Fruit fly (Drosophila melanogaster) whole organism, embryonic: ENCODE results near the gene CG32373.

Source experiments
- Atf6 ChIP-seq: fragments of 200-800 bp; sonication (Bioruptor generic); IDR thresholded peaks from 2 replicates; pipeline ENCODE4 v1.3.6; 2022; ENCODE audit warnings: missing biosample characterization, missing genetic modification characterization
- Bgb ChIP-seq: fragments of 200-800 bp; sonication (Bioruptor generic); IDR thresholded peaks from 2 replicates; pipeline ENCODE4 v1.3.6; 2022; ENCODE audit warnings: missing biosample characterization, missing genetic modification characterization; ENCODE audit not compliant: partially characterized antibody
- Bteb2 ChIP-seq: fragments of 200-800 bp; sonication (Bioruptor generic); optimal IDR thresholded peaks from 2 replicates; lab custom pipeline; 2016; ENCODE audit warnings: missing biosample characterization, missing genetic modification characterization
- CG10654 ChIP-seq: fragments of 200-800 bp; sonication (Bioruptor generic); optimal IDR thresholded peaks from 2 replicates; lab custom pipeline; 2016; ENCODE audit warnings: missing biosample characterization, missing genetic modification characterization
- CG1233 ChIP-seq: fragments of 200-800 bp; sonication (Bioruptor generic); optimal IDR thresholded peaks from 4 replicates; lab custom pipeline; 2018; ENCODE audit warnings: missing biosample characterization, mild to moderate bottlenecking, missing genetic modification characterization
- CG12659 ChIP-seq: fragments of 200-800 bp; sonication (Bioruptor generic); optimal IDR thresholded peaks from 3 replicates; lab custom pipeline; 2017; ENCODE audit warnings: mild to moderate bottlenecking, missing biosample characterization, missing genetic modification reagents, missing genetic modification characterization
- CG12744 ChIP-seq: fragments of 200-800 bp; sonication (Bioruptor generic); optimal IDR thresholded peaks from 2 replicates; lab custom pipeline; 2016; ENCODE audit warnings: missing biosample characterization, missing genetic modification characterization
- CG12942 ChIP-seq: fragments of 200-800 bp; sonication (Bioruptor generic); optimal IDR thresholded peaks from 3 replicates; lab custom pipeline; 2016; ENCODE audit warnings: missing biosample characterization, missing genetic modification characterization
- CG13894 ChIP-seq: fragments of 200-800 bp; sonication (Bioruptor generic); optimal IDR thresholded peaks from 3 replicates; lab custom pipeline; 2018; ENCODE audit warnings: missing biosample characterization, mild to moderate bottlenecking, missing genetic modification characterization, moderate library complexity
- CG17802 ChIP-seq: fragments of 200-800 bp; sonication (Bioruptor generic); optimal IDR thresholded peaks from 2 replicates; lab custom pipeline; 2018; ENCODE audit warnings: missing biosample characterization, mild to moderate bottlenecking, missing genetic modification characterization, moderate library complexity
- CG18764 ChIP-seq: fragments of 200-800 bp; sonication (Bioruptor generic); optimal IDR thresholded peaks from 3 replicates; lab custom pipeline; 2016; ENCODE audit warnings: missing biosample characterization, missing genetic modification characterization
- CG2116 ChIP-seq: fragments of 200-800 bp; sonication (Bioruptor generic); optimal IDR thresholded peaks from 3 replicates; lab custom pipeline; 2018; ENCODE audit warnings: missing biosample characterization, mild to moderate bottlenecking, missing genetic modification characterization
- CG2199 ChIP-seq: fragments of 200-800 bp; sonication (Bioruptor generic); IDR thresholded peaks from 3 replicates; pipeline ENCODE4 v1.3.6; 2022; ENCODE audit warnings: missing biosample characterization, missing genetic modification characterization
- CG31365 ChIP-seq: fragments of 200-800 bp; sonication (Bioruptor generic); optimal IDR thresholded peaks from 2 replicates; lab custom pipeline; 2018; ENCODE audit warnings: missing biosample characterization, mild to moderate bottlenecking, missing genetic modification characterization
- CG3281 ChIP-seq: fragments of 200-800 bp; sonication (Bioruptor generic); optimal IDR thresholded peaks from 3 replicates; lab custom pipeline; 2017; ENCODE audit warnings: missing biosample characterization, mild to moderate bottlenecking, missing genetic modification characterization
- CG34376 ChIP-seq: fragments of 200-800 bp; sonication (Bioruptor generic); optimal IDR thresholded peaks from 2 replicates; lab custom pipeline; 2018; ENCODE audit warnings: missing biosample characterization, mild to moderate bottlenecking, missing genetic modification characterization
- CG3838 ChIP-seq: fragments of 200-800 bp; sonication (Bioruptor generic); optimal IDR thresholded peaks from 3 replicates; lab custom pipeline; 2016; ENCODE audit warnings: missing biosample characterization, missing genetic modification characterization
- CG4360 ChIP-seq: fragments of 200-800 bp; sonication (Bioruptor generic); IDR thresholded peaks from 2 replicates; pipeline ENCODE4 v1.3.6; 2022; ENCODE audit warnings: missing biosample characterization, missing genetic modification characterization
- CG7987 ChIP-seq: fragments of 200-800 bp; sonication (Bioruptor generic); optimal IDR thresholded peaks from 2 replicates; lab custom pipeline; 2018; ENCODE audit warnings: missing biosample characterization, mild to moderate bottlenecking, missing genetic modification characterization, moderate library complexity
- CG8478 ChIP-seq: fragments of >200 bp; optimal IDR thresholded peaks from 2 replicates; lab custom pipeline; 2018
- CG8944 ChIP-seq: fragments of 200-800 bp; sonication (Bioruptor generic); optimal IDR thresholded peaks from 3 replicates; lab custom pipeline; 2016; ENCODE audit warnings: missing biosample characterization, missing genetic modification characterization
- CG9727 ChIP-seq: fragments of 200-800 bp; sonication (Bioruptor generic); optimal IDR thresholded peaks from 3 replicates; lab custom pipeline; 2017; ENCODE audit warnings: missing biosample characterization, mild to moderate bottlenecking, missing genetic modification characterization
- CG9797 ChIP-seq: fragments of 200-800 bp; sonication (Bioruptor generic); optimal IDR thresholded peaks from 3 replicates; lab custom pipeline; 2018; ENCODE audit warnings: missing biosample characterization, mild to moderate bottlenecking, missing genetic modification characterization
- D ChIP-seq, 2 experiments: fragments of 200-800 bp in 1 of 2; fragments of >200 bp in 1 of 2; sonication (Bioruptor generic) in 1 of 2; optimal IDR thresholded peaks; 2 replicates in 1 of 2; 3 replicates in 1 of 2; lab custom pipeline; 2017; ENCODE audit warnings: mild to moderate bottlenecking in 1 of 2, missing biosample characterization in 1 of 2, missing genetic modification characterization in 1 of 2, missing genetic modification reagents in 1 of 2
- Deaf1 ChIP-seq: fragments of 200-800 bp; optimal IDR thresholded peaks from 3 replicates; lab custom pipeline; 2019; ENCODE audit warnings: missing biosample characterization, mild to moderate bottlenecking, missing genetic modification characterization, moderate library complexity
- Ets97D ChIP-seq: fragments of 200-800 bp; sonication (Bioruptor generic); optimal IDR thresholded peaks from 3 replicates; lab custom pipeline; 2016; ENCODE audit warnings: missing biosample characterization, missing genetic modification characterization
- Fer2 ChIP-seq: fragments of 200-800 bp; sonication (Bioruptor generic); optimal IDR thresholded peaks from 2 replicates; lab custom pipeline; 2018; ENCODE audit warnings: missing biosample characterization, mild to moderate bottlenecking, missing genetic modification characterization, moderate library complexity
- Gug ChIP-seq: fragments of 200-800 bp; sonication (Bioruptor generic); IDR thresholded peaks from 4 replicates; pipeline ENCODE4 v1.3.6; 2022; ENCODE audit warnings: missing biosample characterization, missing genetic modification characterization
- HLH4C ChIP-seq: fragments of 200-800 bp; sonication (Bioruptor generic); IDR thresholded peaks from 3 replicates; pipeline ENCODE4 v1.3.6; 2022; ENCODE audit warnings: missing biosample characterization, missing genetic modification characterization; ENCODE audit not compliant: partially characterized antibody
- Hr39 ChIP-seq: fragments of >200 bp; optimal IDR thresholded peaks from 2 replicates; lab custom pipeline; 2017
- Jarid2 ChIP-seq: fragments of 200-800 bp; sonication (Bioruptor generic); optimal IDR thresholded peaks from 3 replicates; lab custom pipeline; 2017; ENCODE audit warnings: mild to moderate bottlenecking, missing biosample characterization, missing genetic modification reagents, missing genetic modification characterization
- MBD-R2 ChIP-seq: fragments of 200-800 bp; sonication (Bioruptor generic); IDR thresholded peaks from 2 replicates; pipeline ENCODE4 v1.3.6; 2022; ENCODE audit warnings: missing biosample characterization, missing genetic modification characterization
- MESR4 ChIP-seq: fragments of 200-800 bp; sonication (Bioruptor generic); optimal IDR thresholded peaks from 2 replicates; lab custom pipeline; 2018; ENCODE audit warnings: missing biosample characterization, mild to moderate bottlenecking, missing genetic modification characterization, moderate library complexity
- Mrtf ChIP-seq: fragments of 200-800 bp; sonication (Bioruptor generic); IDR thresholded peaks from 3 replicates; pipeline ENCODE4 v1.3.6; 2022; ENCODE audit warnings: missing biosample characterization, missing genetic modification characterization
- Oaz ChIP-seq: fragments of 200-800 bp; sonication (Bioruptor generic); IDR thresholded peaks from 2 replicates; pipeline ENCODE4 v1.3.6; 2022; ENCODE audit warnings: missing biosample characterization, missing genetic modification characterization
- Ptx1 ChIP-seq: fragments of 200-800 bp; sonication (Bioruptor generic); IDR thresholded peaks from 2 replicates; pipeline ENCODE4 v1.3.6; 2022; ENCODE audit warnings: missing biosample characterization, missing genetic modification characterization
- Sin3A ChIP-seq: fragments of >200 bp; optimal IDR thresholded peaks from 2 replicates; lab custom pipeline; 2018
- chinmo ChIP-seq: fragments of 200-800 bp; sonication (Bioruptor generic); IDR thresholded peaks from 4 replicates; pipeline ENCODE4 v1.3.6; 2022; ENCODE audit warnings: missing biosample characterization, missing genetic modification characterization; ENCODE audit not compliant: partially characterized antibody
- dan ChIP-seq: fragments of 200-800 bp; sonication (Bioruptor generic); IDR thresholded peaks from 2 replicates; pipeline ENCODE4 v1.3.6; 2022; ENCODE audit warnings: missing biosample characterization, missing genetic modification characterization
- ewg ChIP-seq: fragments of 200-800 bp; sonication (Bioruptor generic); optimal IDR thresholded peaks from 3 replicates; lab custom pipeline; 2017; ENCODE audit warnings: mild to moderate bottlenecking, missing biosample characterization, missing genetic modification reagents, missing genetic modification characterization
- gce ChIP-seq: fragments of 200-800 bp; sonication (Bioruptor generic); IDR thresholded peaks from 3 replicates; pipeline ENCODE4 v1.3.6; 2022; ENCODE audit warnings: missing biosample characterization, missing genetic modification characterization
- insv ChIP-seq, 2 experiments: fragments of 200-800 bp; sonication (Bioruptor generic); optimal IDR thresholded peaks; 3 replicates each; lab custom pipeline; 2016 to 2018; ENCODE audit warnings: missing biosample characterization in 2 of 2, missing genetic modification characterization in 2 of 2
- kah ChIP-seq: fragments of 200-800 bp; sonication (Bioruptor generic); optimal IDR thresholded peaks from 2 replicates; lab custom pipeline; 2018; ENCODE audit warnings: missing biosample characterization, mild to moderate bottlenecking, missing genetic modification characterization
- pzg ChIP-seq: fragments of 200-800 bp; sonication (Bioruptor generic); optimal IDR thresholded peaks from 3 replicates; lab custom pipeline; 2018; ENCODE audit warnings: missing biosample characterization, mild to moderate bottlenecking, missing genetic modification characterization, moderate library complexity
- ro ChIP-seq: fragments of 200-800 bp; sonication (Bioruptor generic); IDR thresholded peaks from 2 replicates; pipeline ENCODE4 v1.3.6; 2022; ENCODE audit warnings: missing biosample characterization, missing genetic modification characterization
- sens ChIP-seq: fragments of 200-800 bp; sonication (Bioruptor generic); peaks from one replicate; lab custom pipeline; 2016; ENCODE audit warnings: missing biosample characterization, missing genetic modification characterization
- seq ChIP-seq: fragments of 200-800 bp; sonication (Bioruptor generic); IDR thresholded peaks from 2 replicates; pipeline ENCODE4 v1.3.6; 2022; ENCODE audit warnings: missing biosample characterization, missing genetic modification characterization
- stwl ChIP-seq: fragments of 200-800 bp; sonication (Bioruptor generic); optimal IDR thresholded peaks from 3 replicates; lab custom pipeline; 2018; ENCODE audit warnings: missing biosample characterization, mild to moderate bottlenecking, missing genetic modification characterization, moderate library complexity

Gene CG32373

DNA sequence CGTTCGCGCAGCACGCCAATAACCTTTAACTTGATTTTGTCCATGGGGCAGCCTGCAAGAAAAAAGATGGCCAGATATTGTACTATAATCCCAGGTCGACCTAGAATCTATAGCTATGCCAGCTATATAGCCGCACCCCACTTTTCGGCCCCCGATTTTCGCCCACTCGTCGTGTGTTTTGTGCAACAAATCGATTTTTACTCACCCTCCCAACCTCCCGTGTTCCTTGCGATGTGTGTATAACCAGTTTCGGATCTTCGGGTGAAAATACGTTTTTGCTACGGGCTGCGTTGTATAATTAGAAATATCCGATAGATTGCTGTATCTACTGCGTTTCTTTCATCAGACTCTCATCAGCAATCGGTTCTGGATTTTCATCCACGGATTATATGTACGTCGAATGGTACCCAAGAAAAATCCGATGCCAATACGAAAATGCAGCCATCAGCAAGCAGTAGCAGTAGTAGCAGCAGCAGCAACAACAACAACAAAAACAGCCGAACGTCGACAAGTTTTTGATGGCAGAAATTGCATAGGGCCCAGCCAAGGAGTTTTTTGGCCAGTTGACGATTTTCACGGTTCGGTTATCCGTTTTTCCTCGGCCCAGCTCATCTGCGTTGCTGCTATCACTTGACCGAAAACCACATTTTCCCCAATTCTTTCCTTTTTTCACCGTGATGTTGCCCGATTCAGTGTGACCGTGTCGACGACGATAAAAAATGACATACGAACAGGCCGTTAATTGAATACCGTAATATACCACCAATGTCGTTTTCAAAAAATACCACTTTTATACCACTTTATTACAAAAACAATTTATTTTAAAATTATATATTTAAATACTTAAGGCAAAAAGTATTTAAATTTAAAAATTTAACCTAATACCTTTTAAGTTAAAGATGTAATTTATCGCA is 4.0 kb downstream of the CG32373 start, which contains the start of gene CG7492 (continued):
- TF ChIP-seq Bteb2 (GFP tag; lab: Kevin White, UChicago): no peak
- peak; percentile 4 for TF ChIP-seq Sin3A
- TF ChIP-seq CG9797 (GFP tag; lab: Kevin White, UChicago): peak; percentile 58
- TF ChIP-seq pzg (GFP tag; lab: Kevin White, UChicago): peak; percentile 30
- TF ChIP-seq Atf6 (GFP tag; lab: Robert Waterston, UW): no peak
- TF ChIP-seq CG9727: no peak
- no peak for TF ChIP-seq CG8944 (GFP tag; lab: Kevin White, UChicago)
- TF ChIP-seq CG12942 (GFP tag; lab: Kevin White, UChicago): no peak
- peak; percentile 41 for TF ChIP-seq CG31365
- peak; percentile 88 for TF ChIP-seq MESR4 (GFP tag; lab: Kevin White, UChicago)
- no peak for TF ChIP-seq CG3281 (GFP tag; lab: Kevin White, UChicago)
- TF ChIP-seq chinmo: 0 out of 4 replicates have a peak, but pooled peaks have one; percentile 71
- peak; percentile 70 for TF ChIP-seq stwl (tag; lab: Kevin White, UChicago)
- TF ChIP-seq CG17802 (tag; lab: Kevin White, UChicago): no peak
- peak; percentile 92 for TF ChIP-seq CG4360 (GFP tag; lab: Robert Waterston, UW)
- TF ChIP-seq CG13894 (tag; lab: Kevin White, UChicago): no peak
- TF ChIP-seq sens (GFP tag; lab: Kevin White, UChicago): no peak
- no peak for TF ChIP-seq CG2116 (GFP tag; lab: Kevin White, UChicago)
- peak; percentile 22 for TF ChIP-seq Ets97D (GFP tag; lab: Kevin White, UChicago)
- TF ChIP-seq, all 482 proteins: peak for 21

DNA sequence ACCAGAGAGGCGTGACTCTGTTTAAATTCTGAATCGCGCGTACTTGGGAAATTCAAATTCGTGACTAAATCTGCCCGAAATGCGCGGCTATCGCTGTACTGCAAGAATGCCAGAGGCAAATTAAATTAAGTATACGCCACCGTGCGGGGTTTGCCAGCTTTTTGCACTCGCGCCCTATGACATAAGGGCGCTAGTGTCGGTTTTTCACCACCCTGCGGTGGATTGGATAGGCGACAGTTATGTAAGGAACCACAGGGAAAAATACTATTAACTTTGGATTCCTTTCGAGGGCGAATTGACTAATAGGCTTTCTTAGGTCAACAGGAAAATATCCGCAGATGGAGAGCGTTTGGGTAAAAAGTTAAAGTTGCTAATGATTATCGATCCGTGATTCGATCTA is 45.2 kb downstream of the CG32373 start, which contains the start of gene CG44195:
Gene CG44195 (minus strand): TSS at position 101 of the 400 bp plus-strand sequence.
- TF ChIP-seq kah: no peak
- no peak for TF ChIP-seq gce (GFP tag; lab: Robert Waterston, UW)
- no peak for TF ChIP-seq Fer2 (tag; lab: Kevin White, UChicago)
- TF ChIP-seq MBD-R2 (GFP tag; lab: Robert Waterston, UW): no peak
- no peak for TF ChIP-seq Hr39 (lab: Kevin White, UChicago)
- TF ChIP-seq ro (GFP tag; lab: Robert Waterston, UW): no peak
- no peak for TF ChIP-seq CG3838 (GFP tag; lab: Kevin White, UChicago)
- no peak for TF ChIP-seq CG10654
- TF ChIP-seq CG7987: no peak
- TF ChIP-seq Mrtf (GFP tag; lab: Robert Waterston, UW): no peak

DNA sequence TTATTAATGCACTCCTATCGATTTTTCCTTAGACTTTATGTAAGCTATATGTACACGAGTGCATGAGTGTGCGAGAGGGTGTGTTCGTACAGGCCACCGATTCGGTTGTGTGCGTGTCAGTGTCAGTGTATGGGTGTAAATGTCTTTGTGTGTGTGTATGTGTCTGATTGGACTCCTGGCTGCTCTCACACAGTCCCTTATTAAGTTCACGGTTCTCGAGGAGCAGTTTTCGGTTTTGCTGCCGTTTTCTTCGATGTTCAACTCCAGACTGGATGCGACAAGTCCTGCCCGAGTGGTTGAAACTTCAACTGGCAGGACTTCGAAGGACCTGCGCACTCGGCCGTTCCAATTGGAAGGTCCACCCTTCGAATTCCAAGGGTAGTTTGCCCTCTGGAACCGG is 63.0 kb downstream of the CG32373 start:
- TF ChIP-seq Ptx1 (GFP tag; lab: Robert Waterston, UW): no peak
- no peak for TF ChIP-seq dan
- no peak for TF ChIP-seq HLH4C (GFP tag; lab: Robert Waterston, UW)
- 0 out of 2 replicates have a peak, but pooled peaks have one; percentile 9 for TF ChIP-seq MBD-R2 (GFP tag; lab: Robert Waterston, UW)
- TF ChIP-seq CG18764: no peak
- peak; percentile 91 for TF ChIP-seq ewg (GFP tag; lab: Kevin White, UChicago)
- TF ChIP-seq CG8478 (lab: Kevin White, UChicago): peak; percentile 60
- peak in 1 of 2 experiments; percentile 82 for TF ChIP-seq insv (GFP tag; optimal IDR thresholded peaks at IDR 0.05; lab: Kevin White, UChicago)
- TF ChIP-seq seq (GFP tag; lab: Robert Waterston, UW): peak; percentile 39; the same call in 1 of the 2 replicates
- TF ChIP-seq CG34376: peak; percentile 5
- TF ChIP-seq CG2199 (GFP tag; lab: Robert Waterston, UW): 0 out of 3 replicates have a peak, but pooled peaks have one; percentile 71
- no peak for TF ChIP-seq Oaz (GFP tag; lab: Robert Waterston, UW)
- TF ChIP-seq Deaf1 (tag; lab: Kevin White, UChicago): peak; percentile 55
- no peak for TF ChIP-seq CG12659 (GFP tag; lab: Kevin White, UChicago)
- TF ChIP-seq Bgb (GFP tag; lab: Robert Waterston, UW): peak; percentile 18; the same call in 1 of the 2 replicates
- no peak for TF ChIP-seq Gug
- TF ChIP-seq D (optimal IDR thresholded peaks at IDR 0.05; lab: Kevin White, UChicago): no peak
- TF ChIP-seq D (GFP tag; optimal IDR thresholded peaks at IDR 0.05; lab: Kevin White, UChicago): no peak
- TF ChIP-seq CG12744 (GFP tag; lab: Kevin White, UChicago): no peak
- TF ChIP-seq CG1233 (GFP tag; lab: Kevin White, UChicago): no peak
- TF ChIP-seq Jarid2 (GFP tag; lab: Kevin White, UChicago): peak; percentile 34
